Fruit fly (Drosophila melanogaster) whole organism, prepupa: ENCODE data around the gene drongo.

Experiments
- CG3919 ChIP-seq: fragments of 200-800 bp; sonication (Bioruptor generic); optimal IDR thresholded peaks from 3 replicates; lab custom pipeline; 2016; ENCODE audit warnings: missing biosample characterization, missing genetic modification characterization
- dsx ChIP-seq: fragments of 200-800 bp; optimal IDR thresholded peaks from 3 replicates; lab custom pipeline; 2019; ENCODE audit warnings: missing biosample characterization, mild to moderate bottlenecking, missing genetic modification characterization, moderate library complexity; ENCODE audit not compliant: poor library complexity, severe bottlenecking
- fd85E ChIP-seq: fragments of 200-800 bp; sonication (Bioruptor generic); optimal IDR thresholded peaks from 3 replicates; lab custom pipeline; 2016; ENCODE audit warnings: missing biosample characterization, missing genetic modification characterization
- vri ChIP-seq: fragments of 200-800 bp; sonication (Bioruptor generic); optimal IDR thresholded peaks from 3 replicates; lab custom pipeline; 2016; ENCODE audit warnings: missing biosample characterization, mild to moderate bottlenecking, missing genetic modification characterization

dm6 chr2L:819315-820032, 31.4 kb downstream of the drongo start, which contains the start of the genes PGAP2 and Clp:
- TF ChIP-seq CG3919 = peak; percentile 44
- TF ChIP-seq dsx (GFP tag; lab: Kevin White, UChicago) = no peak
- no peak for TF ChIP-seq vri
- no peak for TF ChIP-seq fd85E (GFP tag; lab: Kevin White, UChicago)
